Fruit fly (Drosophila melanogaster) whole organism, embryonic: ENCODE data around the gene Oatp74D.
A peak's percentile ranks its signal among the peaks of the same experiment; 100 is the strongest.

Experiments
- Ada2b ChIP-seq: fragments of 200-800 bp; sonication (Bioruptor generic); IDR thresholded peaks from 2 replicates; pipeline ENCODE4 v1.3.6; 2022; ENCODE audit warnings: missing biosample characterization, missing genetic modification characterization
- Asciz ChIP-seq: fragments of 200-800 bp; sonication (Bioruptor generic); optimal IDR thresholded peaks from 2 replicates; lab custom pipeline; 2017; ENCODE audit warnings: missing biosample characterization, mild to moderate bottlenecking, missing genetic modification characterization, missing genetic modification reagents
- Atf-2 ChIP-seq: fragments of 200-800 bp; sonication (Bioruptor generic); optimal IDR thresholded peaks from 2 replicates; lab custom pipeline; 2016; ENCODE audit warnings: missing biosample characterization, missing genetic modification characterization
- B-H1 ChIP-seq: fragments of 200-800 bp; sonication (Bioruptor generic); IDR thresholded peaks from 3 replicates; pipeline ENCODE4 v1.3.6; 2022; ENCODE audit warnings: missing biosample characterization, missing genetic modification characterization
- Bdp1 ChIP-seq: fragments of 200-800 bp; sonication (Bioruptor generic); optimal IDR thresholded peaks from 3 replicates; lab custom pipeline; 2016; ENCODE audit warnings: missing biosample characterization, missing genetic modification characterization
- CG10462 ChIP-seq: fragments of 200-800 bp; sonication (Bioruptor generic); optimal IDR thresholded peaks from 2 replicates; lab custom pipeline; 2016; ENCODE audit warnings: missing biosample characterization, missing genetic modification characterization
- CG11085 ChIP-seq: fragments of 200-800 bp; sonication (Bioruptor generic); IDR thresholded peaks from 2 replicates; pipeline ENCODE4 v1.3.6; 2022; ENCODE audit warnings: missing biosample characterization, missing genetic modification characterization
- CG11456 ChIP-seq: fragments of 200-800 bp; sonication (Bioruptor generic); IDR thresholded peaks from 3 replicates; pipeline ENCODE4 v1.3.6; 2022; ENCODE audit warnings: missing biosample characterization, missing genetic modification characterization
- CG11504 ChIP-seq: fragments of 200-800 bp; sonication (Bioruptor generic); optimal IDR thresholded peaks from 3 replicates; lab custom pipeline; 2019; ENCODE audit warnings: missing biosample characterization, mild to moderate bottlenecking, missing genetic modification characterization, moderate library complexity
- CG11695 ChIP-seq: fragments of 200-800 bp; sonication (Bioruptor generic); IDR thresholded peaks from 3 replicates; pipeline ENCODE4 v1.3.6; 2022; ENCODE audit warnings: missing biosample characterization, missing genetic modification characterization
- CG12219 ChIP-seq: fragments of 200-800 bp; sonication (Bioruptor generic); optimal IDR thresholded peaks from 3 replicates; lab custom pipeline; 2018; ENCODE audit warnings: missing biosample characterization, mild to moderate bottlenecking, missing genetic modification characterization
- CG12659 ChIP-seq: fragments of 200-800 bp; sonication (Bioruptor generic); optimal IDR thresholded peaks from 3 replicates; lab custom pipeline; 2017; ENCODE audit warnings: mild to moderate bottlenecking, missing biosample characterization, missing genetic modification reagents, missing genetic modification characterization
- CG12744 ChIP-seq: fragments of 200-800 bp; sonication (Bioruptor generic); optimal IDR thresholded peaks from 2 replicates; lab custom pipeline; 2016; ENCODE audit warnings: missing biosample characterization, missing genetic modification characterization
- CG13775 ChIP-seq: fragments of 200-800 bp; sonication (Bioruptor generic); optimal IDR thresholded peaks from 3 replicates; lab custom pipeline; 2017; ENCODE audit warnings: missing biosample characterization, mild to moderate bottlenecking, missing genetic modification characterization
- CG14441 ChIP-seq: fragments of 200-800 bp; sonication (Bioruptor generic); IDR thresholded peaks from 2 replicates; pipeline ENCODE4 v1.3.6; 2022; ENCODE audit warnings: missing biosample characterization, missing genetic modification characterization
- CG14667 ChIP-seq: fragments of 200-800 bp; sonication (Bioruptor generic); IDR thresholded peaks from 2 replicates; pipeline ENCODE4 v1.3.6; 2022; ENCODE audit warnings: missing biosample characterization, missing genetic modification characterization
- CG14965 ChIP-seq: fragments of 200-800 bp; sonication (Bioruptor generic); optimal IDR thresholded peaks from 2 replicates; lab custom pipeline; 2016; ENCODE audit warnings: missing biosample characterization, missing genetic modification characterization, borderline replicate concordance
- CG17612 ChIP-seq: fragments of 200-800 bp; sonication (Bioruptor generic); IDR thresholded peaks from 2 replicates; pipeline ENCODE4 v1.3.6; 2022; ENCODE audit warnings: missing biosample characterization, missing genetic modification characterization
- CG1832 ChIP-seq: fragments of 200-800 bp; sonication (Bioruptor generic); optimal IDR thresholded peaks from 2 replicates; lab custom pipeline; 2017; ENCODE audit warnings: missing biosample characterization, mild to moderate bottlenecking, missing genetic modification characterization, inconsistent platforms
- CG2712 ChIP-seq: fragments of 200-800 bp; optimal IDR thresholded peaks from 3 replicates; lab custom pipeline; 2019; ENCODE audit warnings: missing biosample characterization, mild to moderate bottlenecking, missing genetic modification characterization, moderate library complexity
- CG3163 ChIP-seq: fragments of 200-800 bp; sonication (Bioruptor generic); optimal IDR thresholded peaks from 3 replicates; lab custom pipeline; 2016; ENCODE audit warnings: missing biosample characterization, missing genetic modification characterization
- CG3847 ChIP-seq: fragments of 200-800 bp; sonication (Bioruptor generic); IDR thresholded peaks from 2 replicates; pipeline ENCODE4 v1.3.6; 2022; ENCODE audit warnings: missing biosample characterization, missing genetic modification characterization
- CG4360 ChIP-seq: fragments of 200-800 bp; sonication (Bioruptor generic); IDR thresholded peaks from 2 replicates; pipeline ENCODE4 v1.3.6; 2022; ENCODE audit warnings: missing biosample characterization, missing genetic modification characterization
- CG6813 ChIP-seq: fragments of 200-800 bp; sonication (Bioruptor generic); optimal IDR thresholded peaks from 2 replicates; lab custom pipeline; 2017; ENCODE audit warnings: missing biosample characterization, missing genetic modification characterization, mild to moderate bottlenecking, moderate library complexity, missing genetic modification reagents
- CG7357 ChIP-seq: fragments of 200-800 bp; sonication (Bioruptor generic); IDR thresholded peaks from 3 replicates; pipeline ENCODE4 v1.3.6; 2022; ENCODE audit warnings: missing biosample characterization, missing genetic modification characterization
- CG7556 ChIP-seq: fragments of 200-800 bp; sonication (Bioruptor generic); optimal IDR thresholded peaks from 2 replicates; lab custom pipeline; 2017; ENCODE audit warnings: missing biosample characterization, mild to moderate bottlenecking, missing genetic modification characterization
- CG7786 ChIP-seq: fragments of 200-800 bp; sonication (Bioruptor generic); optimal IDR thresholded peaks from 2 replicates; lab custom pipeline; 2016; ENCODE audit warnings: missing biosample characterization, missing genetic modification characterization
- CG7839 ChIP-seq: fragments of 200-800 bp; sonication (Bioruptor generic); optimal IDR thresholded peaks from 3 replicates; lab custom pipeline; 2018; ENCODE audit warnings: missing biosample characterization, mild to moderate bottlenecking, missing genetic modification characterization, moderate library complexity
- CG9727 ChIP-seq: fragments of 200-800 bp; sonication (Bioruptor generic); optimal IDR thresholded peaks from 3 replicates; lab custom pipeline; 2017; ENCODE audit warnings: missing biosample characterization, mild to moderate bottlenecking, missing genetic modification characterization
- Chrac-16 ChIP-seq: fragments of 200-800 bp; sonication (Bioruptor generic); optimal IDR thresholded peaks from 3 replicates; lab custom pipeline; 2016; ENCODE audit warnings: missing biosample characterization, missing genetic modification characterization
- Fer1 ChIP-seq: fragments of 200-800 bp; sonication (Bioruptor generic); optimal IDR thresholded peaks from 2 replicates; lab custom pipeline; 2017; ENCODE audit warnings: missing biosample characterization, mild to moderate bottlenecking, missing genetic modification characterization
- HLH54F ChIP-seq: fragments of 200-800 bp; sonication (Bioruptor generic); optimal IDR thresholded peaks from 3 replicates; lab custom pipeline; 2016; ENCODE audit warnings: missing biosample characterization, missing genetic modification characterization
- Nf-YA ChIP-seq: fragments of 200-800 bp; sonication (Bioruptor generic); IDR thresholded peaks from 2 replicates; pipeline ENCODE4 v1.3.6; 2022; ENCODE audit warnings: missing biosample characterization, missing genetic modification characterization
- Spps ChIP-seq: fragments of 200-800 bp; sonication (Bioruptor generic); optimal IDR thresholded peaks from 2 replicates; lab custom pipeline; 2018; ENCODE audit warnings: missing biosample characterization, mild to moderate bottlenecking, missing genetic modification characterization
- Taf1 ChIP-seq: fragments of 200-800 bp; sonication (Bioruptor generic); IDR thresholded peaks from 2 replicates; pipeline ENCODE4 v1.3.6; 2022; ENCODE audit warnings: missing biosample characterization, missing genetic modification characterization
- Trl ChIP-seq, 3 experiments: fragments of >200 bp in 2 of 3; fragments of 200-800 bp in 1 of 3; sonication (Bioruptor generic) in 1 of 3; optimal IDR thresholded peaks; 2 replicates in 1 of 3; 3 replicates in 2 of 3; lab custom pipeline; 2016 to 2017; ENCODE audit warnings: missing biosample characterization in 1 of 3, missing genetic modification characterization in 1 of 3
- ase ChIP-seq: fragments of 200-800 bp; sonication (Bioruptor generic); IDR thresholded peaks from 3 replicates; pipeline ENCODE4 v1.3.6; 2022; ENCODE audit warnings: missing biosample characterization, missing genetic modification characterization
- cato ChIP-seq: fragments of 200-800 bp; sonication (Bioruptor generic); optimal IDR thresholded peaks from 2 replicates; lab custom pipeline; 2016; ENCODE audit warnings: missing biosample characterization, missing genetic modification characterization, borderline replicate concordance
- crol ChIP-seq: fragments of 200-800 bp; sonication (Bioruptor generic); IDR thresholded peaks from 2 replicates; pipeline ENCODE4 v1.3.6; 2022; ENCODE audit warnings: missing biosample characterization, missing genetic modification characterization
- dati ChIP-seq: fragments of 200-800 bp; sonication (Bioruptor generic); IDR thresholded peaks from 2 replicates; pipeline ENCODE4 v1.3.6; 2022; ENCODE audit warnings: missing biosample characterization, missing genetic modification characterization
- ewg ChIP-seq: fragments of 200-800 bp; sonication (Bioruptor generic); optimal IDR thresholded peaks from 3 replicates; lab custom pipeline; 2017; ENCODE audit warnings: mild to moderate bottlenecking, missing biosample characterization, missing genetic modification reagents, missing genetic modification characterization
- fd3F ChIP-seq: fragments of 200-800 bp; sonication (Bioruptor generic); optimal IDR thresholded peaks from 2 replicates; lab custom pipeline; 2018; ENCODE audit warnings: missing biosample characterization, mild to moderate bottlenecking, missing genetic modification characterization, moderate library complexity
- lov ChIP-seq, 2 experiments: fragments of 200-800 bp in 1 of 2; fragments of >200 bp in 1 of 2; sonication (Bioruptor generic) in 1 of 2; IDR thresholded peaks in 1 of 2; optimal IDR thresholded peaks in 1 of 2; 2 replicates in 1 of 2; 3 replicates in 1 of 2; pipeline versions ENCODE4 v1.3.6 to Lab custom; 2017 to 2022; ENCODE audit warnings: missing biosample characterization in 1 of 2, missing genetic modification characterization in 1 of 2
- nau ChIP-seq: fragments of 200-800 bp; sonication (Bioruptor generic); optimal IDR thresholded peaks from 3 replicates; lab custom pipeline; 2017; ENCODE audit warnings: missing biosample characterization, mild to moderate bottlenecking, missing genetic modification characterization, missing genetic modification reagents
- pb ChIP-seq: fragments of 200-800 bp; sonication (Bioruptor generic); optimal IDR thresholded peaks from 3 replicates; lab custom pipeline; 2016; ENCODE audit warnings: missing biosample characterization, missing genetic modification characterization
- pho ChIP-seq: fragments of 200-800 bp; sonication (Bioruptor generic); optimal IDR thresholded peaks from 2 replicates; lab custom pipeline; 2016; ENCODE audit warnings: missing biosample characterization, missing genetic modification characterization
- sd ChIP-seq: fragments of 200-800 bp; sonication (Bioruptor generic); optimal IDR thresholded peaks from 3 replicates; lab custom pipeline; 2018; ENCODE audit warnings: missing biosample characterization, mild to moderate bottlenecking, missing genetic modification characterization, moderate library complexity
- tin ChIP-seq: fragments of 200-800 bp; sonication (Bioruptor generic); optimal IDR thresholded peaks from 3 replicates; lab custom pipeline; 2016; ENCODE audit warnings: missing biosample characterization, missing genetic modification characterization
- wor ChIP-seq: fragments of 200-800 bp; sonication (Bioruptor generic); IDR thresholded peaks from 2 replicates; pipeline ENCODE4 v1.3.6; 2022; ENCODE audit warnings: missing biosample characterization, missing genetic modification characterization

Oatp74D gene

DNA sequence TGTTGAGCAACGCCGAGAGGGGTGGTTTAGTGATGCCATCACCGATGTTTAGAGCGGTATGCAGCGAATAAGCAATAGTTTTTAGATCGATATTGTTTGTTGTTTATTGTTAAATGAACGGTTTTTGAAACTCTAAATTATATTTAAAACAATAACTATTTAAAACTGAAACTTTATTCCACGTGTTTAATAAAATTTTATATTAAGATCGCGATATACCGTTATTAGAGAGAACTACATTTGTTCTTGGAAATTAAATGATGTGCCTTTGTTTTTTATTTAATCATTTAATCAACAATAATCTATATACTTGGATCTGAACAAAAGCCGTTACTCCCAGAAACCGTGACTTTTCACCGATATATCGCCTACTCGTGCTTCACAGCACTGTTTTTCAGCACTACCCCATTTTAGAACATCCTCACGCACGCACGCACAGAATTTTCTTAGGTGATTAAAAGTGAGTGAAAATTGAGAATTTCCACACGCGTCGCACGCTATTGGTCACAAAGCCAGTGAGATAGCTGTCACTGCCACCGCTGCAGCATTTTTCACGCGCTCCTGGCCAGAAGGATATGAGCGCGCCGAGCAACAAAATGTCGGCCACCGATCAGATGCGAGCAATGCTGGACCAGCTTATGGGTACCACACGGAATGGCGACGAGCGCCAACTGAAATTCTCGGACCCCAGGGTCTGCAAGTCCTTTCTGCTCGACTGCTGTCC lies 27.1 kb downstream of the Oatp74D start, which contains the start of the genes U4-U6-60K and CG7564 (continued):
- TF ChIP-seq CG7556 (peak; percentile 69), Taf1 (GFP tag; lab: Robert Waterston, UW) (0 out of 2 replicates have a peak, but pooled peaks have one; percentile 33), Atf-2 (GFP tag; lab: Kevin White, UChicago) (peak; percentile 32), Ada2b (no peak), CG7786 (peak; percentile 53), pho (GFP tag; lab: Kevin White, UChicago) (peak; percentile 60), dati (GFP tag; lab: Robert Waterston, UW) (no peak), Asciz (GFP tag; lab: Kevin White, UChicago) (no peak), CG12219 (GFP tag; lab: Kevin White, UChicago) (no peak), cato (peak; percentile 64), CG13775 (GFP tag; lab: Kevin White, UChicago) (peak; percentile 82), CG17612 (no peak), lov (optimal IDR thresholded peaks at IDR 0.05; lab: Kevin White, UChicago) (no peak), lov (GFP tag; IDR thresholded peaks at IDR 0.05; lab: Robert Waterston, UW) (no peak), CG7839 (tag; lab: Kevin White, UChicago) (peak; percentile 60), CG11504 (no peak), Spps (tag; lab: Kevin White, UChicago) (no peak), sd (tag; lab: Kevin White, UChicago) (peak; percentile 68), nau (no peak), B-H1 (GFP tag; lab: Robert Waterston, UW) (no peak), CG1832 (GFP tag; lab: Kevin White, UChicago) (no peak), CG7357 (GFP tag; lab: Robert Waterston, UW) (0 out of 3 replicates have a peak, but pooled peaks have one; percentile 47), HLH54F (GFP tag; lab: Kevin White, UChicago) (peak; percentile 53), wor (no peak), ewg (peak; percentile 51), CG10462 (GFP tag; lab: Kevin White, UChicago) (peak; percentile 15), Chrac-16 (GFP tag; lab: Kevin White, UChicago) (peak; percentile 42), CG6813 (GFP tag; lab: Kevin White, UChicago) (no peak), CG12744 (peak; percentile 5), CG12659 (GFP tag; lab: Kevin White, UChicago) (peak; percentile 82), CG11085 (GFP tag; lab: Robert Waterston, UW) (peak; percentile 42), CG4360 (GFP tag; lab: Robert Waterston, UW) (no peak; the same call in 1 of the 2 replicates), Trl (optimal IDR thresholded peaks at IDR 0.05; lab: Kevin White, UChicago) (no peak), Trl (GFP tag; optimal IDR thresholded peaks at IDR 0.05; lab: Kevin White, UChicago) (peak; percentile 38), ase (peak; percentile 59; the same call in 2 of the 3 replicates), CG3163 (GFP tag; lab: Kevin White, UChicago) (peak; percentile 14), CG11695 (GFP tag; lab: Robert Waterston, UW) (no peak), CG14667 (0 out of 2 replicates have a peak, but pooled peaks have one; percentile 30), pb (GFP tag; lab: Kevin White, UChicago) (no peak), fd3F (GFP tag; lab: Kevin White, UChicago) (no peak), crol (GFP tag; lab: Robert Waterston, UW) (no peak), Nf-YA (no peak), CG14965 (GFP tag; lab: Kevin White, UChicago) (no peak), CG3847 (GFP tag; lab: Robert Waterston, UW) (peak; percentile 84), Fer1 (GFP tag; lab: Kevin White, UChicago) (no peak), CG2712 (tag; lab: Kevin White, UChicago) (peak; percentile 56), CG9727 (GFP tag; lab: Kevin White, UChicago) (peak; percentile 78), Bdp1 (GFP tag; lab: Kevin White, UChicago) (peak; percentile 64), tin (GFP tag; lab: Kevin White, UChicago) (peak; percentile 71), CG14441 (GFP tag; lab: Robert Waterston, UW) (no peak), CG11456 (GFP tag; lab: Robert Waterston, UW) (peak; percentile 61; the same call in 2 of the 3 replicates)
